Worm (Caenorhabditis elegans) whole organism, L3 larva: ENCODE results near the gene pnn-1.

Experiments
- aly-2 ChIP-seq: fragments of 150-350 bp; optimal IDR thresholded peaks from 2 replicates; lab custom pipeline; 2014; ENCODE audit warnings: missing biosample characterization, missing genetic modification characterization
- ceh-82 ChIP-seq: fragments of 150-350 bp; optimal IDR thresholded peaks from 2 replicates; lab custom pipeline; 2014; ENCODE audit warnings: missing biosample characterization, missing genetic modification characterization
- egl-27 ChIP-seq: sonication (generic microtip); optimal IDR thresholded peaks from 4 replicates; lab custom pipeline; 2017; ENCODE audit warnings: missing biosample characterization, missing genetic modification reagents, missing genetic modification characterization
- elt-3 ChIP-seq, 3 experiments: fragments of 150-350 bp in 1 of 3; sonication (generic microtip) in 2 of 3; optimal IDR thresholded peaks; 2 replicates in 2 of 3; 4 replicates in 1 of 3; lab custom pipeline; 2014 to 2017; ENCODE audit warnings: missing biosample characterization in 3 of 3, missing genetic modification characterization in 3 of 3
- fos-1 ChIP-seq: fragments of 150-350 bp; optimal IDR thresholded peaks from 2 replicates; lab custom pipeline; 2014; ENCODE audit warnings: missing biosample characterization, missing genetic modification characterization
- jun-1 ChIP-seq: fragments of 150-350 bp; optimal IDR thresholded peaks from 2 replicates; lab custom pipeline; 2014; ENCODE audit warnings: missing biosample characterization, missing genetic modification reagents, missing genetic modification characterization
- lsy-12 ChIP-seq: sonication (generic microtip); optimal IDR thresholded peaks from 2 replicates; lab custom pipeline; 2016; ENCODE audit warnings: mild to moderate bottlenecking, missing genetic modification characterization, missing compliant biosample characterization
- nhr-23 ChIP-seq: fragments of 150-350 bp; optimal IDR thresholded peaks from 2 replicates; lab custom pipeline; 2014; ENCODE audit warnings: missing biosample characterization, missing genetic modification reagents, missing genetic modification characterization
- nhr-25 ChIP-seq: sonication (generic microtip); optimal IDR thresholded peaks from 2 replicates; lab custom pipeline; 2017; ENCODE audit warnings: missing biosample characterization, missing genetic modification characterization
- pqm-1 ChIP-seq: fragments of 150-350 bp; optimal IDR thresholded peaks from 2 replicates; lab custom pipeline; 2017; ENCODE audit warnings: missing biosample characterization, missing genetic modification characterization, inconsistent platforms
- tbx-2 ChIP-seq: sonication (generic microtip); optimal IDR thresholded peaks from 2 replicates; lab custom pipeline; 2016; ENCODE audit warnings: mild to moderate bottlenecking, missing genetic modification characterization, missing compliant biosample characterization
- unc-62 ChIP-seq: fragments of 150-350 bp; sonication (generic microtip); optimal IDR thresholded peaks from 4 replicates; lab custom pipeline; 2014; ENCODE audit warnings: missing biosample characterization, missing genetic modification reagents, missing genetic modification characterization

DNA sequence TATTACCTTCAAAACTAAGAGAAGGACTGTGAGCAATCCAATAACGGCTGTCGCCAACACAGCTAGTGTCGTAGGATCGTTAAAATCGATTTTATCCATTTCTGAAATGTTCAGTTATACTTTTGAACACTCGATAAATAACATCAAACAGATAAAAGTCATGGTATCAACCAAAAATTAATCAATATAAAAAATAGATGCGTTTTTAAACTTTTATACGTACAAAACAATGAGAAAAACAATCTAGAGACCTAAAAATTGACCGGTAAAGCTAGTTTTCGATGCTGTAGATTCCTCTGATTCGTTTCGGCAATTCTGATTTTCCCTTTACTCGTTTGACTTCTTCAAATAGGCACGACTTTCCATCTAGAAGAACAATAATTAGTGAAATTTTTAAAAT is 3.8 kb upstream of the pnn-1 start, which contains the start of gene R186.3:
- no peak for TF ChIP-seq unc-62 (GFP tag; lab: Kevin White, UChicago)
- TF ChIP-seq elt-3 (tag; optimal IDR thresholded peaks at IDR 0.05; lab: Kevin White, UChicago), result no peak
- no peak for TF ChIP-seq pqm-1 (tag; lab: Kevin White, UChicago)
- no peak for TF ChIP-seq aly-2 (tag; lab: Kevin White, UChicago)
- no peak for TF ChIP-seq nhr-25 (tag; lab: Kevin White, UChicago)
- no peak for TF ChIP-seq lsy-12 (tag; lab: Kevin White, UChicago)
- TF ChIP-seq nhr-23, result no peak
- no peak for TF ChIP-seq jun-1
- TF ChIP-seq ceh-82 (tag; lab: Kevin White, UChicago), result no peak
- no peak for TF ChIP-seq tbx-2 (tag; lab: Kevin White, UChicago)
- TF ChIP-seq egl-27 (tag; lab: Kevin White, UChicago), result no peak
- TF ChIP-seq fos-1 (tag; lab: Kevin White, UChicago), result no peak
